Worm (Caenorhabditis elegans) whole organism, mixed stage, embryonic: ENCODE data around the gene gst-6.
"Not testable (repeated sequence)": the region's sequence is repeated elsewhere in the genome, so short reads cannot be mapped to it uniquely, and the experiment has no call there.

ENCODE experiments used
- blmp-1 ChIP-seq: fragments of 150-350 bp; optimal IDR thresholded peaks from 2 replicates; lab custom pipeline; 2014; ENCODE audit warnings: missing biosample characterization, missing genetic modification characterization
- ceh-43 ChIP-seq: fragments of 200-800 bp; sonication (Bioruptor generic); optimal IDR thresholded peaks from 2 replicates; lab custom pipeline; 2018; ENCODE audit warnings: mild to moderate bottlenecking, missing genetic modification characterization, moderate library complexity, missing compliant biosample characterization
- elt-3 ChIP-seq: fragments of 150-350 bp; optimal IDR thresholded peaks from 2 replicates; lab custom pipeline; 2014; ENCODE audit warnings: missing biosample characterization, missing genetic modification characterization
- flh-1 ChIP-seq: fragments of 200-800 bp; sonication (Bioruptor generic); optimal IDR thresholded peaks from 2 replicates; lab custom pipeline; 2018; ENCODE audit warnings: mild to moderate bottlenecking, missing genetic modification characterization, moderate library complexity, missing compliant biosample characterization
- lin-13 ChIP-seq: fragments of 150-350 bp; optimal IDR thresholded peaks from 2 replicates; lab custom pipeline; 2014; ENCODE audit warnings: missing biosample characterization, missing genetic modification characterization
- mep-1 ChIP-seq: fragments of 150-350 bp; optimal IDR thresholded peaks from 2 replicates; lab custom pipeline; 2017; ENCODE audit warnings: missing biosample characterization, missing genetic modification reagents, missing genetic modification characterization, inconsistent platforms
- nhr-12 ChIP-seq: fragments of 150-350 bp; optimal IDR thresholded peaks from 2 replicates; lab custom pipeline; 2014; ENCODE audit warnings: missing biosample characterization, missing genetic modification characterization
- nhr-237 ChIP-seq: fragments of 150-350 bp; optimal IDR thresholded peaks from 2 replicates; lab custom pipeline; 2014; ENCODE audit warnings: missing biosample characterization, missing genetic modification characterization
- nhr-76 ChIP-seq: sonication (generic microtip); optimal IDR thresholded peaks from 2 replicates; lab custom pipeline; 2017; ENCODE audit warnings: missing biosample characterization, missing genetic modification characterization
- pha-4 ChIP-seq: fragments of 150-350 bp; optimal IDR thresholded peaks from 2 replicates; lab custom pipeline; 2018; ENCODE audit warnings: missing biosample characterization, missing genetic modification reagents, missing genetic modification characterization
- snpc-4 ChIP-seq: fragments of 150-350 bp; optimal IDR thresholded peaks from 2 replicates; lab custom pipeline; 2014; ENCODE audit warnings: missing biosample characterization, missing genetic modification characterization
- sptf-1 ChIP-seq: sonication (generic microtip); optimal IDR thresholded peaks from 2 replicates; lab custom pipeline; 2017; ENCODE audit warnings: mild to moderate bottlenecking, missing genetic modification characterization, moderate library complexity, missing compliant biosample characterization
- ztf-11 ChIP-seq: fragments of 150-350 bp; optimal IDR thresholded peaks from 2 replicates; lab custom pipeline; 2014; ENCODE audit warnings: missing biosample characterization, missing genetic modification characterization

DNA sequence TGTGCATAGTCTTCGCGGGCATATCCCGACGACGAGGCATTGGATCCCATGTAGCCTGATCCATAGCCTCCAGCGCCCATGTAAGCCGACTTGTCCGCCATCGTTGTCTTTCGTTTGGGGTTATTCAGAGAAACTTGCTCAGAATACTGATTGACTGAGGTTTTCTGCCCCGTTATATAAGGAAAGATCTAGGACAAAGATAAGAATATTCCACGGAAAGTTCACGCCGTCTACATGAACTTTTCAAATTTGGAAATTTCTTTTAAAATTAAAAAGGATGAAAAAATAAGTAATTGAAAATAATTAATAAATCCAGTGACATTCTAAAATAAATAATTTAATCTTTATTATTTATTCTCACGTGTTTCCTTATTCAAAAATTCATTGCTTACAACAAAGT lies 19.4 kb upstream of the gst-6 start, which contains the start of the genes nspd-5 and F11G11.4:
- not testable (repeated sequence) for TF ChIP-seq elt-3 (tag; lab: Kevin White, UChicago); snpc-4 (tag; lab: Kevin White, UChicago); pha-4 (tag; lab: Kevin White, UChicago); sptf-1 (tag; lab: Kevin White, UChicago); mep-1 (tag; lab: Kevin White, UChicago); ztf-11; ceh-43 (GFP tag; lab: Kevin White, UChicago); flh-1 (GFP tag; lab: Kevin White, UChicago); blmp-1; nhr-237 (tag; lab: Kevin White, UChicago); nhr-76 (tag; lab: Kevin White, UChicago); lin-13 (tag; lab: Kevin White, UChicago); nhr-12
